Worm (Caenorhabditis elegans) whole organism, L4 larva: Measurements from ENCODE around the gene otpl-5.

ENCODE experiments used
- F10B5.3 ChIP-seq: sonication (generic microtip); optimal IDR thresholded peaks from 2 replicates; lab custom pipeline; 2016; ENCODE audit warnings: mild to moderate bottlenecking, missing genetic modification characterization, missing compliant biosample characterization
- R02D3.7 ChIP-seq: fragments of 150-350 bp; sonication (generic microtip); optimal IDR thresholded peaks from 3 replicates; lab custom pipeline; 2014; ENCODE audit warnings: missing biosample characterization, missing genetic modification characterization
- hlh-11 ChIP-seq: fragments of 200-800 bp; sonication (Bioruptor generic); optimal IDR thresholded peaks from 2 replicates; lab custom pipeline; 2018; ENCODE audit warnings: mild to moderate bottlenecking, missing genetic modification characterization, missing compliant biosample characterization
- pha-4 ChIP-seq, 2 experiments: fragments of 150-350 bp in 1 of 2; fragments of 200-800 bp in 1 of 2; sonication (Bioruptor generic) in 1 of 2; IDR thresholded peaks in 1 of 2; optimal IDR thresholded peaks in 1 of 2; 2 replicates each; pipeline versions ENCODE4 v1.3.6 to Lab custom; 2014 to 2022; ENCODE audit warnings: missing genetic modification characterization in 2 of 2, missing genetic modification reagents in 2 of 2, missing biosample characterization in 1 of 2, missing compliant biosample characterization in 1 of 2
- unc-130 ChIP-seq: sonication (generic microtip); optimal IDR thresholded peaks from 2 replicates; lab custom pipeline; 2016; ENCODE audit warnings: missing genetic modification reagents, missing genetic modification characterization, missing compliant biosample characterization

- TF ChIP-seq F10B5.3 (tag; lab: Kevin White, UChicago) = no peak
- TF ChIP-seq hlh-11 (tag; lab: Kevin White, UChicago) = no peak
- TF ChIP-seq unc-130 (GFP tag; lab: Kevin White, UChicago) = no peak
- TF ChIP-seq pha-4 (GFP tag; IDR thresholded peaks at IDR 0.05; lab: Robert Waterston, UW) = no peak
- TF ChIP-seq pha-4 (tag; optimal IDR thresholded peaks at IDR 0.05; lab: Kevin White, UChicago) = no peak
- TF ChIP-seq R02D3.7 = peak; percentile 41
Observed at ce11 chrV:8518822-8519392, 10.4 kb upstream of the otpl-5 start, which contains the start of gene F45F2.10.
